Worm (Caenorhabditis elegans) whole organism, late embryonic: ENCODE data around the gene npp-18.

ENCODE experiments used
- C38D4.7 ChIP-seq: fragments of 200-800 bp; sonication (Bioruptor generic); optimal IDR thresholded peaks from 2 replicates; lab custom pipeline; 2018; ENCODE audit warnings: mild to moderate bottlenecking, missing genetic modification characterization, moderate library complexity, missing compliant biosample characterization
- K09A11.1 ChIP-seq: sonication (generic microtip); optimal IDR thresholded peaks from 2 replicates; lab custom pipeline; 2017; ENCODE audit warnings: antibody characterized with exemption, mild to moderate bottlenecking, missing genetic modification characterization, missing compliant biosample characterization; ENCODE audit not compliant: insufficient read depth
- Y22D7AL.16 ChIP-seq: sonication (generic microtip); optimal IDR thresholded peaks from 2 replicates; lab custom pipeline; 2016; ENCODE audit warnings: missing genetic modification characterization, missing compliant biosample characterization
- ahr-1 ChIP-seq: sonication (generic microtip); optimal IDR thresholded peaks from 2 replicates; lab custom pipeline; 2016; ENCODE audit warnings: missing genetic modification characterization, missing compliant biosample characterization
- ama-1 ChIP-seq: fragments of 150-350 bp; optimal IDR thresholded peaks from 2 replicates; lab custom pipeline; 2014
- ceh-18 ChIP-seq: sonication (generic microtip); optimal IDR thresholded peaks from 2 replicates; lab custom pipeline; 2016; ENCODE audit warnings: missing genetic modification characterization, missing compliant biosample characterization
- ceh-19 ChIP-seq: fragments of 200-800 bp; sonication (Bioruptor generic); optimal IDR thresholded peaks from 2 replicates; lab custom pipeline; 2018; ENCODE audit warnings: mild to moderate bottlenecking, missing genetic modification characterization, missing compliant biosample characterization
- ceh-2 ChIP-seq: sonication (generic microtip); optimal IDR thresholded peaks from 2 replicates; lab custom pipeline; 2016; ENCODE audit warnings: missing genotype, missing genetic modification characterization, missing compliant biosample characterization
- ceh-31 ChIP-seq: sonication (generic microtip); optimal IDR thresholded peaks from 2 replicates; lab custom pipeline; 2016; ENCODE audit warnings: missing genetic modification characterization, missing compliant biosample characterization
- ceh-48 ChIP-seq: sonication (generic microtip); optimal IDR thresholded peaks from 2 replicates; lab custom pipeline; 2016; ENCODE audit warnings: missing genetic modification characterization, inconsistent platforms, missing compliant biosample characterization
- ceh-6 ChIP-seq: fragments of 200-800 bp; sonication (Bioruptor generic); optimal IDR thresholded peaks from 2 replicates; lab custom pipeline; 2018; ENCODE audit warnings: mild to moderate bottlenecking, missing genetic modification characterization, missing compliant biosample characterization
- dve-1 ChIP-seq: sonication (generic microtip); optimal IDR thresholded peaks from 2 replicates; lab custom pipeline; 2017; ENCODE audit warnings: antibody characterized with exemption, mild to moderate bottlenecking, missing genetic modification characterization, missing compliant biosample characterization
- elt-2 ChIP-seq: sonication (generic microtip); optimal IDR thresholded peaks from 2 replicates; lab custom pipeline; 2016; ENCODE audit warnings: missing genetic modification reagents, missing genetic modification characterization, missing compliant biosample characterization
- elt-4 ChIP-seq: sonication (generic microtip); optimal IDR thresholded peaks from 2 replicates; lab custom pipeline; 2016; ENCODE audit warnings: missing genetic modification characterization, missing compliant biosample characterization
- eyg-1 ChIP-seq: sonication (generic microtip); optimal IDR thresholded peaks from 2 replicates; lab custom pipeline; 2016; ENCODE audit warnings: missing genotype, missing genetic modification characterization, missing compliant biosample characterization
- fax-1 ChIP-seq: sonication (generic microtip); optimal IDR thresholded peaks from 2 replicates; lab custom pipeline; 2016; ENCODE audit warnings: missing genotype, missing genetic modification characterization, missing compliant biosample characterization
- fkh-6 ChIP-seq: sonication (generic microtip); optimal IDR thresholded peaks from 2 replicates; lab custom pipeline; 2016; ENCODE audit warnings: missing genetic modification characterization, missing compliant biosample characterization
- gmeb-2 ChIP-seq: sonication (generic microtip); optimal IDR thresholded peaks from 2 replicates; lab custom pipeline; 2016; ENCODE audit warnings: missing genetic modification characterization, inconsistent platforms, missing compliant biosample characterization
- hlh-13 ChIP-seq: fragments of 200-800 bp; sonication (Bioruptor generic); optimal IDR thresholded peaks from 2 replicates; lab custom pipeline; 2018; ENCODE audit warnings: mild to moderate bottlenecking, missing genetic modification characterization, missing compliant biosample characterization
- hlh-15 ChIP-seq: sonication (generic microtip); optimal IDR thresholded peaks from 2 replicates; lab custom pipeline; 2016; ENCODE audit warnings: missing genetic modification characterization, missing compliant biosample characterization
- hlh-30 ChIP-seq: sonication (generic microtip); optimal IDR thresholded peaks from 2 replicates; lab custom pipeline; 2017; ENCODE audit warnings: antibody characterized with exemption, missing genetic modification characterization, missing compliant biosample characterization; ENCODE audit not compliant: insufficient read depth
- hlh-8 ChIP-seq: sonication (generic microtip); optimal IDR thresholded peaks from 2 replicates; lab custom pipeline; 2016; ENCODE audit warnings: missing genotype, missing genetic modification characterization, missing compliant biosample characterization
- lim-6 ChIP-seq: sonication (generic microtip); optimal IDR thresholded peaks from 2 replicates; lab custom pipeline; 2016; ENCODE audit warnings: missing genetic modification characterization, missing compliant biosample characterization
- lin-11 ChIP-seq: fragments of 200-800 bp; sonication (Bioruptor generic); optimal IDR thresholded peaks from 2 replicates; lab custom pipeline; 2018; ENCODE audit warnings: mild to moderate bottlenecking, missing genetic modification characterization, missing compliant biosample characterization
- nfya-1 ChIP-seq: sonication (generic microtip); optimal IDR thresholded peaks from 2 replicates; lab custom pipeline; 2017; ENCODE audit warnings: missing genetic modification characterization, mild to moderate bottlenecking, missing compliant biosample characterization, antibody characterized with exemption, moderate library complexity
- nhr-232 ChIP-seq: sonication (generic microtip); optimal IDR thresholded peaks from 2 replicates; lab custom pipeline; 2016; ENCODE audit warnings: missing genetic modification characterization, missing compliant biosample characterization
- npax-4 ChIP-seq: sonication (generic microtip); optimal IDR thresholded peaks from 2 replicates; lab custom pipeline; 2016; ENCODE audit warnings: missing genetic modification characterization, missing compliant biosample characterization
- odd-2 ChIP-seq: sonication (generic microtip); optimal IDR thresholded peaks from 2 replicates; lab custom pipeline; 2017; ENCODE audit warnings: antibody characterized with exemption, mild to moderate bottlenecking, missing genetic modification characterization, missing compliant biosample characterization
- pax-1 ChIP-seq: fragments of 150-350 bp; optimal IDR thresholded peaks from 2 replicates; lab custom pipeline; 2014; ENCODE audit warnings: missing biosample characterization, missing genetic modification characterization
- pha-2 ChIP-seq: sonication (generic microtip); optimal IDR thresholded peaks from 2 replicates; lab custom pipeline; 2017; ENCODE audit warnings: mild to moderate bottlenecking, missing genetic modification characterization, missing compliant biosample characterization
- ref-2 ChIP-seq: sonication (generic microtip); optimal IDR thresholded peaks from 2 replicates; lab custom pipeline; 2016; ENCODE audit warnings: missing genetic modification characterization, missing compliant biosample characterization
- rnt-1 ChIP-seq: sonication (generic microtip); optimal IDR thresholded peaks from 2 replicates; lab custom pipeline; 2016; ENCODE audit warnings: missing genetic modification characterization, missing compliant biosample characterization
- sdc-2 ChIP-seq: sonication (generic microtip); optimal IDR thresholded peaks from 2 replicates; lab custom pipeline; 2016; ENCODE audit warnings: missing genotype, missing genetic modification characterization, missing compliant biosample characterization
- sox-2 ChIP-seq: fragments of 200-800 bp; sonication (Bioruptor generic); IDR thresholded peaks from 2 replicates; pipeline ENCODE4 v1.3.6; 2022; ENCODE audit warnings: missing genetic modification reagents, missing genetic modification characterization, missing compliant biosample characterization
- tbx-7 ChIP-seq: sonication (generic microtip); optimal IDR thresholded peaks from 2 replicates; lab custom pipeline; 2016; ENCODE audit warnings: missing genotype, missing genetic modification characterization, missing compliant biosample characterization
- unc-42 ChIP-seq: sonication (generic microtip); optimal IDR thresholded peaks from 2 replicates; lab custom pipeline; 2016; ENCODE audit warnings: missing genotype, missing genetic modification characterization, missing compliant biosample characterization
- zip-5 ChIP-seq: sonication (generic microtip); optimal IDR thresholded peaks from 2 replicates; lab custom pipeline; 2016; ENCODE audit warnings: missing genetic modification characterization, missing compliant biosample characterization
- ztf-16 ChIP-seq: sonication (generic microtip); optimal IDR thresholded peaks from 2 replicates; lab custom pipeline; 2017; ENCODE audit warnings: missing genetic modification characterization, missing compliant biosample characterization

The npp-18 gene

ce11 chrIII:13316935-13317334 is 20.3 kb downstream of the npp-18 start:
- no peak for TF ChIP-seq K09A11.1
- peak; percentile 51 for TF ChIP-seq hlh-30 (tag; lab: Kevin White, UChicago)
- TF ChIP-seq hlh-13 (GFP tag; lab: Kevin White, UChicago): no peak

ce11 chrIII:13317383-13317911 is 20.8 kb downstream of the npp-18 start:
- TF ChIP-seq nfya-1 (tag; lab: Kevin White, UChicago) (peak; percentile 53), lin-11 (no peak)

DNA sequence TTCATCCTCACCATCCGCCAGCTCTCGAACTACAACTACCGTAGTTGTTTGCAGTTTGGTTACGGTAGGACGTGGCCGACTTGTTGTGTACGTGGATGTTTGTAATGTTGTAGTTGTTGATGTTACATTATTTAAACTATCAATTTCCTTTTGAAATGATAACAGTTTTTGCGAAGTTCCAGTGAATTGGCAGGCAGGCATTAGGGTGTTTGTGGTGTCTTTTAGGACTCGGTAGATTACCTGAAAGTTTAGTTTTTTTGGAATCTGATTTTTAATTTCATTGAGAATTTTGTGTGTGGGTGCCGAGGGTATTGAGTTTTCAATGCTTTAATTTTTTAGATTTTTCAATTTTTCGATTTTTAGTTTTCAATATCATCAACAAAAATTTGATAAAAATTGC is 25.9 kb downstream of the npp-18 start, which contains the start of gene F53A2.11:
Gene F53A2.11, minus strand, starts transcription at position 101 of the 400 bp plus-strand sequence.
- TF ChIP-seq gmeb-2 (no peak), pha-2 (tag; lab: Kevin White, UChicago) (no peak), fkh-6 (tag; lab: Kevin White, UChicago) (no peak), sdc-2 (no peak), elt-2 (tag; lab: Kevin White, UChicago) (no peak), dve-1 (tag; lab: Kevin White, UChicago) (no peak), sox-2 (GFP tag; lab: Robert Waterston, UW) (no peak), ahr-1 (tag; lab: Kevin White, UChicago) (no peak), ama-1 (lab: Kevin White, UChicago) (no peak), Y22D7AL.16 (tag; lab: Kevin White, UChicago) (no peak), ref-2 (tag; lab: Kevin White, UChicago) (no peak), ceh-31 (no peak), pax-1 (tag; lab: Kevin White, UChicago) (no peak)
- TF ChIP-seq, all 69 proteins: peak for 0

ce11 chrIII:13324739-13325138 is 28.1 kb downstream of the npp-18 start, which contains the start of gene F53A2.1:
Gene F53A2.1 (minus strand): TSS chrIII:13324839.
- TF ChIP-seq ztf-16 (tag; lab: Kevin White, UChicago) (no peak), npax-4 (tag; lab: Kevin White, UChicago) (no peak), hlh-15 (tag; lab: Kevin White, UChicago) (no peak), odd-2 (no peak), eyg-1 (tag; lab: Kevin White, UChicago) (no peak), pha-2 (tag; lab: Kevin White, UChicago) (no peak), unc-42 (tag; lab: Kevin White, UChicago) (no peak), elt-4 (tag; lab: Kevin White, UChicago) (no peak), hlh-13 (GFP tag; lab: Kevin White, UChicago) (no peak), ceh-6 (no peak), ceh-2 (tag; lab: Kevin White, UChicago) (no peak), ref-2 (tag; lab: Kevin White, UChicago) (no peak), C38D4.7 (GFP tag; lab: Kevin White, UChicago) (no peak), sox-2 (GFP tag; lab: Robert Waterston, UW) (no peak), Y22D7AL.16 (tag; lab: Kevin White, UChicago) (no peak)

DNA sequence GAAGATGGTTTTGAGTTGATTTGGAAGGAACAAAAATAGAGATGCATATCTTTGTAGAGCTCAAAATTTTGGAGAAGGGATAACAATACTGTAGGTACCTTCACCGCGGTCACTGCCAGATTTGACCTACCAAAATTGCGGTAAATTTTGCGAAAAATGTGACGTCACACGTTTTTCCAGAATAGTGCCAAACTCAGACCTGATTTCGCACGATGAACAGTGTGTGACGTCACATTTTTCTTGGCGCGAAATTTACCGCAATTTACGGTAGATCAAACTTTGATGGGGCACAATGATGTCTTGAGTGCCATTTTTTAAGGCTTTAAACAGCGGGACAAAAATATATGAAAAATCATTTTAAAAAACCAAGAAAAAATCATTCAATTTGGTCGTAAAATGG is 32.3 kb downstream of the npp-18 start:
- no peak for TF ChIP-seq hlh-13 (GFP tag; lab: Kevin White, UChicago)
- TF ChIP-seq eyg-1 (tag; lab: Kevin White, UChicago): no peak
- no peak for TF ChIP-seq nhr-232 (tag; lab: Kevin White, UChicago)
- no peak for TF ChIP-seq tbx-7 (tag; lab: Kevin White, UChicago)
- no peak for TF ChIP-seq lin-11
- TF ChIP-seq ceh-19 (GFP tag; lab: Kevin White, UChicago): no peak
- no peak for TF ChIP-seq lim-6 (tag; lab: Kevin White, UChicago)
- no peak for TF ChIP-seq hlh-15 (tag; lab: Kevin White, UChicago)
- no peak for TF ChIP-seq rnt-1 (tag; lab: Kevin White, UChicago)
- no peak for TF ChIP-seq elt-2 (tag; lab: Kevin White, UChicago)
- TF ChIP-seq fax-1 (tag; lab: Kevin White, UChicago): no peak
- TF ChIP-seq ceh-18 (tag; lab: Kevin White, UChicago): no peak
- no peak for TF ChIP-seq ceh-48 (tag; lab: Kevin White, UChicago)
- TF ChIP-seq ahr-1 (tag; lab: Kevin White, UChicago): no peak
- TF ChIP-seq hlh-8: no peak
- no peak for TF ChIP-seq zip-5
